Fruit fly (Drosophila melanogaster) whole organism, prepupa: Measurements from ENCODE around the gene CG11714.

Source experiments
- Blimp-1 ChIP-seq: fragments of 200-800 bp; sonication (Bioruptor generic); optimal IDR thresholded peaks from 3 replicates; lab custom pipeline; 2017; ENCODE audit warnings: missing biosample characterization, missing genetic modification characterization, mild to moderate bottlenecking, moderate library complexity, missing genetic modification reagents
- CG10631 ChIP-seq: fragments of 200-800 bp; sonication (Bioruptor generic); optimal IDR thresholded peaks from 2 replicates; lab custom pipeline; 2016; ENCODE audit warnings: missing biosample characterization, missing genetic modification characterization
- CG15336 ChIP-seq: fragments of 200-800 bp; sonication (Bioruptor generic); IDR thresholded peaks from 2 replicates; pipeline ENCODE4 v1.3.6; 2022; ENCODE audit warnings: missing biosample characterization, missing genetic modification characterization
- CG1621 ChIP-seq: fragments of 200-800 bp; sonication (Bioruptor generic); optimal IDR thresholded peaks from 3 replicates; lab custom pipeline; 2018; ENCODE audit warnings: missing biosample characterization, mild to moderate bottlenecking, missing genetic modification characterization
- CG16779 ChIP-seq: fragments of 200-800 bp; sonication (Bioruptor generic); optimal IDR thresholded peaks from 3 replicates; lab custom pipeline; 2017; ENCODE audit warnings: missing biosample characterization, mild to moderate bottlenecking, missing genetic modification characterization
- CG31627 ChIP-seq: fragments of 200-800 bp; sonication (Bioruptor generic); optimal IDR thresholded peaks from 3 replicates; lab custom pipeline; 2016; ENCODE audit warnings: missing biosample characterization, missing genetic modification characterization
- CG32006 ChIP-seq: fragments of 200-800 bp; sonication (Bioruptor generic); optimal IDR thresholded peaks from 3 replicates; lab custom pipeline; 2017; ENCODE audit warnings: missing biosample characterization, mild to moderate bottlenecking, missing genetic modification characterization
- CG3919 ChIP-seq: fragments of 200-800 bp; sonication (Bioruptor generic); optimal IDR thresholded peaks from 3 replicates; lab custom pipeline; 2016; ENCODE audit warnings: missing biosample characterization, missing genetic modification characterization
- CG4318 ChIP-seq: fragments of 200-800 bp; sonication (Bioruptor generic); optimal IDR thresholded peaks from 3 replicates; lab custom pipeline; 2017; ENCODE audit warnings: missing biosample characterization, mild to moderate bottlenecking, missing genetic modification characterization
- CG6163 ChIP-seq: fragments of 200-800 bp; sonication (Bioruptor generic); IDR thresholded peaks from 3 replicates; pipeline ENCODE4 v1.3.6; 2022; ENCODE audit warnings: missing biosample characterization, missing genetic modification characterization
- CG6276 ChIP-seq: fragments of 200-800 bp; sonication (Bioruptor generic); optimal IDR thresholded peaks from 2 replicates; lab custom pipeline; 2017; ENCODE audit warnings: missing biosample characterization, mild to moderate bottlenecking, missing genetic modification characterization
- CG6792 ChIP-seq: fragments of 200-800 bp; sonication (Bioruptor generic); optimal IDR thresholded peaks from 3 replicates; lab custom pipeline; 2016; ENCODE audit warnings: missing biosample characterization, missing genetic modification characterization
- CG6808 ChIP-seq: fragments of 200-800 bp; sonication (Bioruptor generic); optimal IDR thresholded peaks from 3 replicates; lab custom pipeline; 2017; ENCODE audit warnings: missing biosample characterization, missing genetic modification characterization, mild to moderate bottlenecking, moderate library complexity, missing genetic modification reagents
- CG7368 ChIP-seq: fragments of 200-800 bp; sonication (Bioruptor generic); optimal IDR thresholded peaks from 3 replicates; lab custom pipeline; 2016; ENCODE audit warnings: missing biosample characterization, missing genetic modification characterization
- CG8119 ChIP-seq: fragments of 200-800 bp; sonication (Bioruptor generic); IDR thresholded peaks from 3 replicates; pipeline ENCODE4 v1.3.6; 2022; ENCODE audit warnings: missing biosample characterization, missing genetic modification characterization
- CG8319 ChIP-seq: fragments of 200-800 bp; sonication (Bioruptor generic); optimal IDR thresholded peaks from 3 replicates; lab custom pipeline; 2016; ENCODE audit warnings: missing biosample characterization, missing genetic modification characterization
- Eip75B ChIP-seq: fragments of 200-800 bp; sonication (Bioruptor generic); optimal IDR thresholded peaks from 3 replicates; lab custom pipeline; 2016; ENCODE audit warnings: missing biosample characterization, missing genetic modification characterization
- Eip78C ChIP-seq: fragments of 200-800 bp; sonication (Bioruptor generic); peaks from one replicate; lab custom pipeline; 2016; ENCODE audit warnings: missing biosample characterization, missing genetic modification characterization
- Gug ChIP-seq: fragments of 200-800 bp; sonication (Bioruptor generic); IDR thresholded peaks from 2 replicates; pipeline ENCODE4 v1.3.6; 2022; ENCODE audit warnings: missing biosample characterization, missing genetic modification characterization
- Hr4 ChIP-seq: fragments of 200-800 bp; sonication (Bioruptor generic); optimal IDR thresholded peaks from 3 replicates; lab custom pipeline; 2016; ENCODE audit warnings: missing biosample characterization, missing genetic modification characterization
- Lpt ChIP-seq: fragments of 200-800 bp; sonication (Bioruptor generic); optimal IDR thresholded peaks from 3 replicates; lab custom pipeline; 2016; ENCODE audit warnings: missing biosample characterization, missing genetic modification characterization
- Met ChIP-seq: fragments of 200-800 bp; sonication (Bioruptor generic); optimal IDR thresholded peaks from 3 replicates; lab custom pipeline; 2016; ENCODE audit warnings: missing biosample characterization, missing genetic modification characterization
- OdsH ChIP-seq: fragments of 200-800 bp; sonication (Bioruptor generic); optimal IDR thresholded peaks from 3 replicates; lab custom pipeline; 2016; ENCODE audit warnings: missing biosample characterization, missing genetic modification characterization
- Sox102F ChIP-seq: fragments of 200-800 bp; sonication (Bioruptor generic); optimal IDR thresholded peaks from 2 replicates; lab custom pipeline; 2016; ENCODE audit warnings: missing biosample characterization, mild to moderate bottlenecking, missing genetic modification characterization
- eg ChIP-seq: fragments of 200-800 bp; sonication (Bioruptor generic); IDR thresholded peaks from 3 replicates; pipeline ENCODE4 v1.3.6; 2022; ENCODE audit warnings: missing biosample characterization, missing genetic modification characterization
- esn ChIP-seq: fragments of 200-800 bp; sonication (Bioruptor generic); optimal IDR thresholded peaks from 2 replicates; lab custom pipeline; 2016; ENCODE audit warnings: missing biosample characterization, mild to moderate bottlenecking, missing genetic modification characterization, moderate library complexity
- fd59A ChIP-seq: fragments of 200-800 bp; sonication (Bioruptor generic); optimal IDR thresholded peaks from 2 replicates; lab custom pipeline; 2017; ENCODE audit warnings: missing biosample characterization, mild to moderate bottlenecking, missing genetic modification characterization, missing genetic modification reagents
- fd85E ChIP-seq: fragments of 200-800 bp; sonication (Bioruptor generic); optimal IDR thresholded peaks from 3 replicates; lab custom pipeline; 2016; ENCODE audit warnings: missing biosample characterization, missing genetic modification characterization
- fkh ChIP-seq: fragments of 200-800 bp; sonication (Bioruptor generic); optimal IDR thresholded peaks from 3 replicates; lab custom pipeline; 2017; ENCODE audit warnings: missing biosample characterization, mild to moderate bottlenecking, missing genetic modification characterization, moderate library complexity
- net ChIP-seq: fragments of 200-800 bp; sonication (Bioruptor generic); optimal IDR thresholded peaks from 3 replicates; lab custom pipeline; 2016; ENCODE audit warnings: missing biosample characterization, missing genetic modification characterization
- spab ChIP-seq: fragments of 200-800 bp; sonication (Bioruptor generic); optimal IDR thresholded peaks from 2 replicates; lab custom pipeline; 2017; ENCODE audit warnings: missing biosample characterization, mild to moderate bottlenecking, missing genetic modification characterization, missing genetic modification reagents
- ss ChIP-seq, 2 experiments: fragments of 200-800 bp; sonication (Bioruptor generic); optimal IDR thresholded peaks; 2 replicates in 1 of 2; 3 replicates in 1 of 2; lab custom pipeline; 2017 to 2018; ENCODE audit warnings: mild to moderate bottlenecking in 2 of 2, missing biosample characterization in 2 of 2, missing genetic modification characterization in 2 of 2, moderate library complexity in 1 of 2
- vri ChIP-seq: fragments of 200-800 bp; sonication (Bioruptor generic); optimal IDR thresholded peaks from 3 replicates; lab custom pipeline; 2016; ENCODE audit warnings: missing biosample characterization, mild to moderate bottlenecking, missing genetic modification characterization

The CG11714 gene

dm6 chr3L:11493090-11493807 lies 29.3 kb downstream of the CG11714 start (continued):
- TF ChIP-seq CG4318 (GFP tag; lab: Kevin White, UChicago): no peak
- TF ChIP-seq CG6808 (GFP tag; lab: Kevin White, UChicago): no peak
- peak; percentile 22 to 60 for TF ChIP-seq ss (GFP tag; optimal IDR thresholded peaks at IDR 0.05; lab: Kevin White, UChicago)
- no peak for TF ChIP-seq CG1621 (tag; lab: Kevin White, UChicago)
- no peak for TF ChIP-seq CG7368 (GFP tag; lab: Kevin White, UChicago)
- TF ChIP-seq Eip75B (GFP tag; lab: Kevin White, UChicago): no peak
- peak; percentile 36; the same call in 1 of the 3 replicates for TF ChIP-seq CG6163 (GFP tag; lab: Robert Waterston, UW)
- peak; percentile 15 for TF ChIP-seq Sox102F
- TF ChIP-seq CG3919 (GFP tag; lab: Kevin White, UChicago): peak; percentile 13
- peak; percentile 62 for TF ChIP-seq OdsH
- TF ChIP-seq CG6276 (GFP tag; lab: Kevin White, UChicago): no peak
- no peak for TF ChIP-seq CG16779
- no peak for TF ChIP-seq Gug
- TF ChIP-seq CG32006 (GFP tag; lab: Kevin White, UChicago): peak; percentile 67
- TF ChIP-seq Eip78C: peak; percentile 64
- TF ChIP-seq Met (GFP tag; lab: Kevin White, UChicago): peak; percentile 41
- TF ChIP-seq CG8319 (GFP tag; lab: Kevin White, UChicago): no peak
- no peak for TF ChIP-seq CG31627 (GFP tag; lab: Kevin White, UChicago)
- no peak for TF ChIP-seq Lpt (GFP tag; lab: Kevin White, UChicago)
- TF ChIP-seq eg: peak; percentile 35; the same call in 1 of the 3 replicates
- peak; percentile 33 for TF ChIP-seq esn

dm6 chr3L:11492457-11492856 lies 30.1 kb downstream of the CG11714 start:
- no peak for TF ChIP-seq CG8119 (GFP tag; lab: Robert Waterston, UW)
- no peak for TF ChIP-seq CG3919 (GFP tag; lab: Kevin White, UChicago)
- no peak for TF ChIP-seq CG16779
- no peak for TF ChIP-seq OdsH
- TF ChIP-seq net (GFP tag; lab: Kevin White, UChicago): no peak
- TF ChIP-seq CG10631: no peak
- no peak for TF ChIP-seq CG1621 (tag; lab: Kevin White, UChicago)
- TF ChIP-seq eg: 0 out of 3 replicates have a peak, but pooled peaks have one; percentile 11
- TF ChIP-seq Eip78C: peak; percentile 42
- TF ChIP-seq fkh (GFP tag; lab: Kevin White, UChicago): peak; percentile 38
- TF ChIP-seq fd85E (GFP tag; lab: Kevin White, UChicago): no peak
- TF ChIP-seq Gug: no peak
- no peak for TF ChIP-seq Hr4 (GFP tag; lab: Kevin White, UChicago)
- TF ChIP-seq ss (GFP tag; optimal IDR thresholded peaks at IDR 0.05; lab: Kevin White, UChicago): peak in 1 of 2 experiments; percentile 16
- TF ChIP-seq fd59A (GFP tag; lab: Kevin White, UChicago): no peak
- TF ChIP-seq vri (GFP tag; lab: Kevin White, UChicago): peak; percentile 43
- 0 out of 3 replicates have a peak, but pooled peaks have one; percentile 17 for TF ChIP-seq CG6163 (GFP tag; lab: Robert Waterston, UW)
- no peak for TF ChIP-seq spab (GFP tag; lab: Kevin White, UChicago)
- peak; percentile 52 for TF ChIP-seq Blimp-1 (GFP tag; lab: Kevin White, UChicago)
- 0 out of 2 replicates have a peak, but pooled peaks have one; percentile 6 for TF ChIP-seq CG15336 (GFP tag; lab: Robert Waterston, UW)
- TF ChIP-seq CG6792 (GFP tag; lab: Kevin White, UChicago): no peak
- TF ChIP-seq, all 60 proteins: peak for 8

dm6 chr3L:11491874-11492268 lies 30.6 kb downstream of the CG11714 start:
- TF ChIP-seq Eip75B (GFP tag; lab: Kevin White, UChicago): no peak
- no peak for TF ChIP-seq CG6163 (GFP tag; lab: Robert Waterston, UW)
- TF ChIP-seq CG31627 (GFP tag; lab: Kevin White, UChicago): no peak
- no peak for TF ChIP-seq net (GFP tag; lab: Kevin White, UChicago)
- TF ChIP-seq, all 60 proteins: peak for 0
